Fruit fly (Drosophila melanogaster) whole organism, prepupa: ENCODE data around the gene Rev1.

Source experiments
- CG16779 ChIP-seq: fragments of 200-800 bp; sonication (Bioruptor generic); optimal IDR thresholded peaks from 3 replicates; lab custom pipeline; 2017; ENCODE audit warnings: missing biosample characterization, mild to moderate bottlenecking, missing genetic modification characterization
- CG8319 ChIP-seq: fragments of 200-800 bp; sonication (Bioruptor generic); optimal IDR thresholded peaks from 3 replicates; lab custom pipeline; 2016; ENCODE audit warnings: missing biosample characterization, missing genetic modification characterization
- Met ChIP-seq: fragments of 200-800 bp; sonication (Bioruptor generic); optimal IDR thresholded peaks from 3 replicates; lab custom pipeline; 2016; ENCODE audit warnings: missing biosample characterization, missing genetic modification characterization
- salr ChIP-seq, 2 experiments: fragments of 200-800 bp; sonication (Bioruptor generic); optimal IDR thresholded peaks; 3 replicates each; lab custom pipeline; 2016 to 2018; ENCODE audit warnings: missing biosample characterization in 2 of 2, missing genetic modification characterization in 2 of 2, mild to moderate bottlenecking in 1 of 2

DNA sequence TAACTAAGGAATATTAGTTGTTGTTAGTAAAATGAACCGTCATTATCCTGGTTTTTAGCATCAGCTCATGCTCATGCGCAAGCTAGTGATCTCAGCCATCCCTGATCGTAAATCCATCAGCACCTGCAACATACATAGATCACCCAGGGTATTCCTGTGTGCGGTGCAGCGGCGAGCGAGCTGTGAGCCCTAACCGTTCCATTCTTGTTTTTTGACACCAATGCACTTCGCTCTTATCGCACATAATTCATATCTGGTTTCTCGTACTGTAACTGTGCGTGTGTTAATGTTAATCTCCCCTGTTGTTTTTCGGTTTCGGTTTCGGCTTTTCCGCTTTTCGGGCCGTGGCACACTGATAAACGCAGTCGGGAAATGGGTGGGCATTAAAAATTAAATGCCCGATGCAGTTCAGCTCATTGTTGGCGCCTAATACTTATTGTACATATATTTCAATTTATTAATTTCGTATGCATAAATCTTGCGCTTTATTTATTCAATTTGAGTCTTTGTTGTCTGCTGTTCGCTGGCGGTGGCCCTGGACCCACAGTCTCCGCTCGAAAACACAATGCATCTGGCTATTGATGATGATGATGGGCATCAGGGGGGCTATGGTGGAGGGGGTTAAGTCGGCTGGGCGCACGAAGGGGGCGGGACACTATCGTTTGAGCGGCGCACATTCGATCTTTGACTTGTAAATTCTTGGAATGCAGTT is 29.8 kb upstream of the Rev1 start:
- TF ChIP-seq CG8319 (GFP tag; lab: Kevin White, UChicago), result no peak
- TF ChIP-seq CG16779 (tag; lab: Kevin White, UChicago), result no peak
- no peak for TF ChIP-seq salr (GFP tag; optimal IDR thresholded peaks at IDR 0.05; lab: Kevin White, UChicago)
- no peak for TF ChIP-seq Met (GFP tag; lab: Kevin White, UChicago)
